Worm (Caenorhabditis elegans) whole organism, L4 larva: Measurements from ENCODE around the gene cutl-21.
A peak's percentile ranks its signal among the peaks of the same experiment; 100 is the strongest.

Experiments used
- F37D6.2 ChIP-seq: sonication (generic microtip); optimal IDR thresholded peaks from 2 replicates; lab custom pipeline; 2016; ENCODE audit warnings: mild to moderate bottlenecking, missing genetic modification characterization, missing compliant biosample characterization
- F44E2.7 ChIP-seq: fragments of 200-800 bp; sonication (Bioruptor generic); IDR thresholded peaks from 2 replicates; pipeline ENCODE4 v2.1.2; 2022; ENCODE audit warnings: missing genetic modification characterization, missing compliant biosample characterization
- F49E8.2 ChIP-seq: sonication (generic microtip); optimal IDR thresholded peaks from 2 replicates; lab custom pipeline; 2016; ENCODE audit warnings: missing compliant biosample characterization, mild to moderate bottlenecking, missing genetic modification characterization, borderline replicate concordance
- R02D3.7 ChIP-seq: fragments of 150-350 bp; sonication (generic microtip); optimal IDR thresholded peaks from 3 replicates; lab custom pipeline; 2014; ENCODE audit warnings: missing biosample characterization, missing genetic modification characterization
- Y105C5A.15 ChIP-seq: fragments of 200-800 bp; sonication (Bioruptor generic); IDR thresholded peaks from 2 replicates; pipeline ENCODE4 v1.3.6; 2022; ENCODE audit warnings: missing genetic modification characterization, missing compliant biosample characterization
- Y75B8A.6 ChIP-seq: fragments of 200-800 bp; sonication (Bioruptor generic); IDR thresholded peaks from 2 replicates; pipeline ENCODE4 v1.3.6; 2022; ENCODE audit warnings: missing genetic modification reagents, missing genetic modification characterization, missing compliant biosample characterization
- ZK546.5 ChIP-seq, 2 experiments: sonication (generic microtip); optimal IDR thresholded peaks; 2 replicates each; lab custom pipeline; 2017; ENCODE audit warnings: missing biosample characterization in 2 of 2, missing genetic modification characterization in 2 of 2
- aly-2 ChIP-seq: sonication (generic microtip); optimal IDR thresholded peaks from 2 replicates; lab custom pipeline; 2018; ENCODE audit warnings: missing biosample characterization, missing genetic modification characterization
- arid-1 ChIP-seq: fragments of 200-800 bp; sonication (Bioruptor generic); conservative IDR thresholded peaks from 2 replicates; pipeline ENCODE4 v1.3.6; 2022; ENCODE audit warnings: missing genetic modification reagents, missing genetic modification characterization, missing compliant biosample characterization
- attf-4 ChIP-seq: sonication (generic microtip); optimal IDR thresholded peaks from 3 replicates; lab custom pipeline; 2017; ENCODE audit warnings: missing biosample characterization, missing genetic modification characterization
- ces-1 ChIP-seq: fragments of 150-350 bp; sonication (generic microtip); optimal IDR thresholded peaks from 4 replicates; lab custom pipeline; 2014; ENCODE audit warnings: missing biosample characterization, missing genetic modification reagents, missing genetic modification characterization
- daf-16 ChIP-seq, 3 experiments: sonication (generic microtip); optimal IDR thresholded peaks; 2 replicates each; lab custom pipeline; 2016 to 2017; ENCODE audit warnings: missing genetic modification characterization in 3 of 3, missing genetic modification reagents in 3 of 3, mild to moderate bottlenecking in 2 of 3, missing compliant biosample characterization in 2 of 3, missing biosample characterization in 1 of 3, moderate library complexity in 1 of 3
- dmd-6 ChIP-seq: fragments of 200-800 bp; sonication (Bioruptor generic); IDR thresholded peaks from 2 replicates; pipeline ENCODE4 v1.3.6; 2022; ENCODE audit warnings: missing genetic modification reagents, missing genetic modification characterization, missing compliant biosample characterization
- dmd-9 ChIP-seq: fragments of 200-800 bp; sonication (Bioruptor generic); IDR thresholded peaks from 2 replicates; pipeline ENCODE4 v1.3.6; 2022; ENCODE audit warnings: missing genetic modification reagents, missing genetic modification characterization, missing compliant biosample characterization
- dve-1 ChIP-seq: sonication (generic microtip); optimal IDR thresholded peaks from 2 replicates; lab custom pipeline; 2017; ENCODE audit warnings: antibody characterized with exemption, mild to moderate bottlenecking, missing genetic modification characterization, missing compliant biosample characterization; ENCODE audit not compliant: insufficient read depth
- egl-27 ChIP-seq: sonication (generic microtip); optimal IDR thresholded peaks from 3 replicates; lab custom pipeline; 2017; ENCODE audit warnings: missing biosample characterization, missing genetic modification reagents, missing genetic modification characterization
- gei-8 ChIP-seq: fragments of 200-800 bp; sonication (Bioruptor generic); optimal IDR thresholded peaks from 2 replicates; lab custom pipeline; 2018; ENCODE audit warnings: mild to moderate bottlenecking, missing genetic modification characterization, missing compliant biosample characterization
- hlh-11 ChIP-seq: fragments of 200-800 bp; sonication (Bioruptor generic); optimal IDR thresholded peaks from 2 replicates; lab custom pipeline; 2018; ENCODE audit warnings: mild to moderate bottlenecking, missing genetic modification characterization, missing compliant biosample characterization
- hlh-30 ChIP-seq: sonication (generic microtip); optimal IDR thresholded peaks from 2 replicates; lab custom pipeline; 2017; ENCODE audit warnings: antibody characterized with exemption, mild to moderate bottlenecking, missing genetic modification characterization, missing compliant biosample characterization; ENCODE audit not compliant: insufficient read depth
- jun-1 ChIP-seq: fragments of 150-350 bp; optimal IDR thresholded peaks from 2 replicates; lab custom pipeline; 2014; ENCODE audit warnings: missing biosample characterization, missing genetic modification reagents, missing genetic modification characterization
- lin-39 ChIP-seq: fragments of 150-350 bp; optimal IDR thresholded peaks from 2 replicates; lab custom pipeline; 2014; ENCODE audit warnings: missing biosample characterization, missing genetic modification reagents, missing genetic modification characterization
- mep-1 ChIP-seq: fragments of 150-350 bp; sonication (generic microtip); optimal IDR thresholded peaks from 3 replicates; lab custom pipeline; 2014; ENCODE audit warnings: missing biosample characterization, missing genetic modification characterization
- mxl-3 ChIP-seq: fragments of 200-800 bp; sonication (Bioruptor generic); optimal IDR thresholded peaks from 2 replicates; lab custom pipeline; 2018; ENCODE audit warnings: mild to moderate bottlenecking, missing genetic modification characterization, missing compliant biosample characterization
- nhr-102 ChIP-seq: sonication (generic microtip); optimal IDR thresholded peaks from 2 replicates; lab custom pipeline; 2016; ENCODE audit warnings: mild to moderate bottlenecking, missing genetic modification characterization, moderate library complexity, missing compliant biosample characterization
- nhr-11 ChIP-seq: fragments of 150-350 bp; optimal IDR thresholded peaks from 2 replicates; lab custom pipeline; 2014; ENCODE audit warnings: missing biosample characterization, missing genetic modification characterization
- nhr-237 ChIP-seq: sonication (generic microtip); optimal IDR thresholded peaks from 2 replicates; lab custom pipeline; 2017; ENCODE audit warnings: missing biosample characterization, missing genetic modification characterization
- nhr-25 ChIP-seq: sonication (generic microtip); optimal IDR thresholded peaks from 2 replicates; lab custom pipeline; 2017; ENCODE audit warnings: missing genetic modification characterization, mild to moderate bottlenecking, missing compliant biosample characterization, antibody characterized with exemption, moderate library complexity, borderline replicate concordance; ENCODE audit not compliant: insufficient read depth
- nhr-28 ChIP-seq: fragments of 150-350 bp; optimal IDR thresholded peaks from 2 replicates; lab custom pipeline; 2014; ENCODE audit warnings: missing biosample characterization, missing genetic modification characterization
- nhr-41 ChIP-seq: fragments of 200-800 bp; sonication (Bioruptor generic); IDR thresholded peaks from 2 replicates; pipeline ENCODE4 v1.3.6; 2022; ENCODE audit warnings: missing genetic modification reagents, missing genetic modification characterization, missing compliant biosample characterization
- nhr-77 ChIP-seq: fragments of 150-350 bp; optimal IDR thresholded peaks from 2 replicates; lab custom pipeline; 2014; ENCODE audit warnings: missing biosample characterization, missing genetic modification characterization
- pqm-1 ChIP-seq: sonication (generic microtip); optimal IDR thresholded peaks from 2 replicates; lab custom pipeline; 2017; ENCODE audit warnings: missing biosample characterization, missing genetic modification characterization
- set-16 ChIP-seq: fragments of 200-800 bp; sonication (Bioruptor generic); IDR thresholded peaks from 2 replicates; pipeline ENCODE4 v1.3.6; 2022; ENCODE audit warnings: missing genetic modification reagents, missing genetic modification characterization, missing compliant biosample characterization
- unc-130 ChIP-seq: sonication (generic microtip); optimal IDR thresholded peaks from 2 replicates; lab custom pipeline; 2016; ENCODE audit warnings: missing genetic modification reagents, missing genetic modification characterization, missing compliant biosample characterization
- unc-62 ChIP-seq, 3 experiments: fragments of 150-350 bp in 1 of 3; sonication (generic microtip); optimal IDR thresholded peaks in 2 of 3; peaks in 1 of 3; 1 replicate in 1 of 3; 2 replicates in 2 of 3; lab custom pipeline; 2014 to 2017; ENCODE audit warnings: missing biosample characterization in 3 of 3, missing genetic modification characterization in 3 of 3, missing genetic modification reagents in 3 of 3, missing genotype in 1 of 3
- zfp-2 ChIP-seq: sonication (generic microtip); optimal IDR thresholded peaks from 2 replicates; lab custom pipeline; 2016; ENCODE audit warnings: mild to moderate bottlenecking, missing genetic modification characterization, missing compliant biosample characterization
- zfp-3 ChIP-seq: fragments of 200-800 bp; sonication (Bioruptor generic); conservative IDR thresholded peaks from 2 replicates; pipeline ENCODE4 v1.3.6; 2022; ENCODE audit warnings: missing genetic modification reagents, missing genetic modification characterization, missing compliant biosample characterization
- zip-11 ChIP-seq: fragments of 200-800 bp; sonication (Bioruptor generic); IDR thresholded peaks from 2 replicates; pipeline ENCODE4 v1.3.6; 2022; ENCODE audit warnings: missing genetic modification characterization, missing compliant biosample characterization
- zip-2 ChIP-seq: fragments of 150-350 bp; optimal IDR thresholded peaks from 2 replicates; lab custom pipeline; 2014; ENCODE audit warnings: missing biosample characterization, missing genetic modification characterization

The cutl-21 gene

DNA sequence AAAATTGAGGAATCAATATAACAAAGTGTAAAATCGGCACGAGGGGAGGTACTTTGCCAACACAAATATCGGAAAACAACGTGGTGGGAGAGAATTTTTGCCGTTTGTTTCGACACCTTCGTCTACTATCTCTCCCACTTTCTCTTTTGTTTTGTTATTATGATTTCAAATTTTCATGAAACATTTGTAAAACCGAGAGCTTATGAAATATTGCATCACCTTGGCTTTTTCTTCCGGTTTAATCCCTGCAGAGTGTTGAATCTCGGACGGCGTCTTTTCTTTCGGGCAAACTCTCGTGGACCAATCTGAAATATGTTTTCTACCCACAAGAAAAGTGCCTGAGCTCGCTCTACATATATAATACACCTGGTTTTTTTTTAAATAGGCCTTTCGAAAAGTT is 40.2 kb downstream of the cutl-21 start:
- TF ChIP-seq Y105C5A.15 (GFP tag; lab: Robert Waterston, UW), result no peak
- peak; percentile 96 for TF ChIP-seq zip-2 (tag; lab: Kevin White, UChicago)
- TF ChIP-seq unc-62 (GFP tag; optimal IDR thresholded peaks at IDR 0.05 in 1 of 2; lab: Kevin White, UChicago), result no peak
- TF ChIP-seq unc-62 (tag; optimal IDR thresholded peaks at IDR 0.05; lab: Kevin White, UChicago), result no peak

DNA sequence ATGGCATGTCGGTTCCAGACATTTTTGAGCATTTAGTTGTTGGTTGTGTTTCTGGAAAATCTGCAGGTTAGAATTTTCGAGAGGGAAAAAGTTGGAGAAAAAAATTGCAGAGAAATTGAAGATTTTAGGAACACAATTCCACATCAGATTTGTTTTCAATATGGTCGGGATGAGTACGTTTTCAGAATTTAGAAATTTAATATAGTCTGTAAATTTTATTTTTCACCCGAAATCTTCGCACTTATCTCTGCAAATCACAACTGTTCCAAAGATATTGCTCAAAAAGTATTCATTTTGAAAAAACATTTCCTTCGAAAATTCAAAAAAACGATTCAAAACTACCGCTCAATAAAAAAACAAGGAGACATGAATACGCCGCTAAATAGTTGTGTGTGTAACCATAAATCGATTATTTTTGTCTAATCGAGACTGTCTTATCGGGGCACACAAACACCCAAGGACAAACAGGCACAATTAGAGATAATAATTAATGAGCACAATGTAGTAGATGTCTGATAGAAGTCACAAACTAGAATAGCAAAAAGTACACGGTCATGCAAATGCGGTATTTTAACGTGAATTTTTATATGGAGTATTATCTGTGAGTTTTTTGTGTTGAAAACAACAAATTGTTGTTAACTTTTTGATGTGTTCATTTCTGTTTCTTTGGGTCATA is 42.2 kb downstream of the cutl-21 start, which contains the start of gene vpat-1:
Gene vpat-1, minus strand, starts transcription at position 51 of the 676 bp plus-strand sequence.
- TF ChIP-seq zfp-3 (GFP tag; lab: Robert Waterston, UW) (no peak), hlh-11 (tag; lab: Kevin White, UChicago) (peak; percentile 57), dmd-6 (GFP tag; lab: Robert Waterston, UW) (peak; percentile 26; the same call in 1 of the 2 replicates), nhr-25 (tag; lab: Kevin White, UChicago) (no peak), nhr-28 (tag; lab: Kevin White, UChicago) (peak; percentile 93), zip-11 (GFP tag; lab: Robert Waterston, UW) (no peak), jun-1 (tag; lab: Kevin White, UChicago) (no peak), nhr-77 (tag; lab: Kevin White, UChicago) (peak; percentile 40), pqm-1 (tag; lab: Kevin White, UChicago) (peak; percentile 87), Y75B8A.6 (GFP tag; lab: Robert Waterston, UW) (no peak), ces-1 (GFP tag; lab: Kevin White, UChicago) (no peak), dve-1 (tag; lab: Kevin White, UChicago) (peak; percentile 74), aly-2 (tag; lab: Kevin White, UChicago) (no peak), daf-16 (GFP tag; optimal IDR thresholded peaks at IDR 0.05; lab: Kevin White, UChicago) (no peak), daf-16 (tag; optimal IDR thresholded peaks at IDR 0.05; lab: Kevin White, UChicago) (peak; percentile 87)

DNA sequence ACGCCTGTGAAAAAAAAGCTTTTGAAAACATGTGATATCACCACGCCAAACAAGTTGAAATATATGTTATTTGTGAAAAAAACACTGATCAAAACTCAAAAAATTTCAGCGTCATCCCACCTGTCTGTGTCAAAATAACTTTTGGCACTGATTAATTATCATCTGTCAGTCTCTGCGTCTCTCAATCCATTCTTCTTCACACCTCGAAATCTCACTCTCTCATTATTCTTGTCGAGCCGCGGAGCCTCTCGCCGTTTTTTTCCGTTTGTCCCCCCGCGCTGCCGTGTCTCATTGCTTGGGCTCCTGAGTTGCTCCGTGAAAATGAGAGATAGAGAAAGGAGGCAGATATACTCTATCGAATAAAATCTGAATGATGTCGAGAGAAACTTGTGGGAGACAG is 46.9 kb downstream of the cutl-21 start:
- TF ChIP-seq nhr-11 (tag; lab: Kevin White, UChicago) (peak; percentile 52), zfp-2 (no peak), arid-1 (no peak), hlh-30 (no peak), lin-39 (tag; lab: Kevin White, UChicago) (no peak), F49E8.2 (tag; lab: Kevin White, UChicago) (no peak), mxl-3 (peak; percentile 18), nhr-41 (GFP tag; lab: Robert Waterston, UW) (no peak), gei-8 (no peak), R02D3.7 (no peak), set-16 (GFP tag; lab: Robert Waterston, UW) (no peak), dmd-9 (no peak), nhr-237 (no peak), unc-62 (GFP tag; optimal IDR thresholded peaks at IDR 0.05 in 1 of 2; lab: Kevin White, UChicago) (peak in 1 of 2 experiments; percentile 77), unc-62 (tag; optimal IDR thresholded peaks at IDR 0.05; lab: Kevin White, UChicago) (no peak), ZK546.5 (tag; optimal IDR thresholded peaks at IDR 0.05; lab: Kevin White, UChicago) (no peak), egl-27 (tag; lab: Kevin White, UChicago) (no peak), Y75B8A.6 (GFP tag; lab: Robert Waterston, UW) (no peak), nhr-25 (tag; lab: Kevin White, UChicago) (no peak), mep-1 (tag; lab: Kevin White, UChicago) (no peak), daf-16 (GFP tag; optimal IDR thresholded peaks at IDR 0.05; lab: Kevin White, UChicago) (peak in 1 of 2 experiments; percentile 69), daf-16 (tag; optimal IDR thresholded peaks at IDR 0.05; lab: Kevin White, UChicago) (no peak), attf-4 (tag; lab: Kevin White, UChicago) (no peak), unc-130 (no peak), nhr-102 (tag; lab: Kevin White, UChicago) (no peak), hlh-11 (tag; lab: Kevin White, UChicago) (peak; percentile 43), F37D6.2 (tag; lab: Kevin White, UChicago) (no peak), F44E2.7 (no peak)
- TF ChIP-seq, all 104 proteins: peak for 5
